Fruit fly (Drosophila melanogaster) whole organism, wandering third instar larva: Measurements from ENCODE around the gene Pkcdelta.

ENCODE experiments used
- Abd-B ChIP-seq: fragments of >200 bp; optimal IDR thresholded peaks from 2 replicates; lab custom pipeline; 2017; ENCODE audit warnings: missing biosample characterization, missing genetic modification characterization
- CG32264 ChIP-seq: fragments of 200-800 bp; sonication (Bioruptor generic); optimal IDR thresholded peaks from 2 replicates; lab custom pipeline; 2016; ENCODE audit warnings: missing biosample characterization, missing genetic modification characterization
- CG9705 ChIP-seq: fragments of 200-800 bp; sonication (Bioruptor generic); optimal IDR thresholded peaks from 2 replicates; lab custom pipeline; 2018; ENCODE audit warnings: missing biosample characterization, mild to moderate bottlenecking, missing genetic modification characterization
- CrebA ChIP-seq: fragments of 200-800 bp; sonication (Bioruptor generic); optimal IDR thresholded peaks from 2 replicates; lab custom pipeline; 2016; ENCODE audit warnings: missing biosample characterization, mild to moderate bottlenecking, missing genetic modification characterization, borderline replicate concordance
- Dfd ChIP-seq: fragments of >200 bp; optimal IDR thresholded peaks from 2 replicates; lab custom pipeline; 2017; ENCODE audit warnings: missing biosample characterization, missing genetic modification characterization
- Dif ChIP-seq: fragments of 200-275, 200-300 bp; sonication (Bioruptor generic); optimal IDR thresholded peaks from 2 replicates; lab custom pipeline; 2018; ENCODE audit warnings: missing biosample characterization, missing genetic modification characterization; ENCODE audit not compliant: partially characterized antibody
- GATAd ChIP-seq: sonication (Bioruptor generic); optimal IDR thresholded peaks from 2 replicates; lab custom pipeline; 2016; ENCODE audit warnings: missing biosample characterization, missing genetic modification characterization
- HLH106 ChIP-seq: fragments of 200-800 bp; optimal IDR thresholded peaks from 3 replicates; lab custom pipeline; 2019; ENCODE audit warnings: missing biosample characterization, mild to moderate bottlenecking, missing genetic modification characterization, moderate library complexity
- Hnf4 ChIP-seq: fragments of 200-800 bp; sonication (Bioruptor generic); optimal IDR thresholded peaks from 2 replicates; lab custom pipeline; 2016; ENCODE audit warnings: missing biosample characterization, mild to moderate bottlenecking, missing genetic modification characterization
- Hr78 ChIP-seq: fragments of >200 bp; optimal IDR thresholded peaks from 2 replicates; lab custom pipeline; 2017; ENCODE audit warnings: missing biosample characterization, missing genetic modification characterization
- Hr83 ChIP-seq: fragments of 200-300 bp; sonication (Bioruptor generic); optimal IDR thresholded peaks from 2 replicates; lab custom pipeline; 2016; ENCODE audit warnings: missing biosample characterization, mild to moderate bottlenecking, missing genetic modification characterization, moderate library complexity; ENCODE audit not compliant: poor library complexity, severe bottlenecking
- Jra ChIP-seq: sonication (Bioruptor generic); optimal IDR thresholded peaks from 2 replicates; lab custom pipeline; 2016; ENCODE audit warnings: missing biosample characterization, missing genetic modification characterization
- Mio ChIP-seq: sonication (Bioruptor generic); optimal IDR thresholded peaks from 2 replicates; lab custom pipeline; 2016; ENCODE audit warnings: missing biosample characterization, missing genetic modification characterization
- Myc ChIP-seq: fragments of >200 bp; optimal IDR thresholded peaks from 2 replicates; lab custom pipeline; 2017
- N ChIP-seq: fragments of >200 bp; optimal IDR thresholded peaks from 2 replicates; lab custom pipeline; 2018; ENCODE audit warnings: missing biosample characterization, missing external identifiers, missing genetic modification characterization
- OdsH ChIP-seq: fragments of 200-800 bp; sonication (Bioruptor generic); optimal IDR thresholded peaks from 2 replicates; lab custom pipeline; 2016; ENCODE audit warnings: missing biosample characterization, mild to moderate bottlenecking, missing genetic modification characterization
- Rel ChIP-seq, 2 experiments: fragments of 200-800 bp; sonication (Bioruptor generic) in 1 of 2; optimal IDR thresholded peaks; 2 replicates in 1 of 2; 3 replicates in 1 of 2; lab custom pipeline; 2016 to 2019; ENCODE audit warnings: mild to moderate bottlenecking in 2 of 2, missing biosample characterization in 2 of 2, missing genetic modification characterization in 2 of 2, moderate library complexity in 1 of 2
- Sp1 ChIP-seq: fragments of 200-800 bp; sonication (Bioruptor generic); optimal IDR thresholded peaks from 3 replicates; lab custom pipeline; 2019; ENCODE audit warnings: missing biosample characterization, mild to moderate bottlenecking, missing genetic modification characterization, moderate library complexity
- Vsx2 ChIP-seq: fragments of 200-300, 225-300 bp; sonication (Bioruptor generic); optimal IDR thresholded peaks from 2 replicates; lab custom pipeline; 2018; ENCODE audit warnings: missing biosample characterization, missing genetic modification characterization; ENCODE audit not compliant: partially characterized antibody
- br ChIP-seq: fragments of 200-800 bp; sonication (Bioruptor generic); optimal IDR thresholded peaks from 2 replicates; lab custom pipeline; 2016; ENCODE audit warnings: missing biosample characterization, missing genetic modification characterization
- brk ChIP-seq: fragments of 200-800 bp; sonication (Bioruptor generic); optimal IDR thresholded peaks from 2 replicates; lab custom pipeline; 2016; ENCODE audit warnings: missing biosample characterization, mild to moderate bottlenecking, missing genetic modification characterization
- dl ChIP-seq, 2 experiments: fragments of 175-275, 200-275 bp in 1 of 2; fragments of 200-275 bp in 1 of 2; sonication (Bioruptor generic); optimal IDR thresholded peaks; lab custom pipeline; 2018; ENCODE audit warnings: mild to moderate bottlenecking in 2 of 2, missing biosample characterization in 2 of 2, missing genetic modification characterization in 2 of 2, moderate library complexity in 2 of 2; ENCODE audit not compliant: partially characterized antibody in 2 of 2, insufficient read depth in 1 of 2
- dmrt93B ChIP-seq: fragments of 200-800 bp; sonication (Bioruptor generic); optimal IDR thresholded peaks from 2 replicates; lab custom pipeline; 2018; ENCODE audit warnings: missing biosample characterization, mild to moderate bottlenecking, missing genetic modification characterization
- dsf ChIP-seq: sonication (Bioruptor generic); optimal IDR thresholded peaks from 2 replicates; lab custom pipeline; 2016; ENCODE audit warnings: missing biosample characterization, missing genetic modification characterization, borderline replicate concordance
- ey ChIP-seq: fragments of 200-800 bp; sonication (Bioruptor generic); optimal IDR thresholded peaks from 2 replicates; lab custom pipeline; 2016; ENCODE audit warnings: missing biosample characterization, missing genetic modification characterization
- foxo ChIP-seq, 2 experiments: fragments of 200-800 bp; sonication (Bioruptor generic); optimal IDR thresholded peaks; 2 replicates in 1 of 2; 3 replicates in 1 of 2; lab custom pipeline; 2016 to 2017; ENCODE audit warnings: missing biosample characterization in 2 of 2, missing genetic modification characterization in 2 of 2
- fru ChIP-seq: fragments of 200-800 bp; sonication (Bioruptor generic); optimal IDR thresholded peaks from 3 replicates; lab custom pipeline; 2016; ENCODE audit warnings: missing biosample characterization, mild to moderate bottlenecking, missing genetic modification characterization
- h ChIP-seq: fragments of 200-800 bp; sonication (Bioruptor generic); optimal IDR thresholded peaks from 3 replicates; lab custom pipeline; 2016; ENCODE audit warnings: missing biosample characterization, mild to moderate bottlenecking, missing genetic modification characterization
- jim ChIP-seq: fragments of 175-275, 200-325 bp; sonication (Bioruptor generic); optimal IDR thresholded peaks from 2 replicates; lab custom pipeline; 2016; ENCODE audit warnings: missing biosample characterization, mild to moderate bottlenecking, missing genetic modification characterization
- lola ChIP-seq: fragments of >200 bp; optimal IDR thresholded peaks from 2 replicates; lab custom pipeline; 2017; ENCODE audit warnings: missing biosample characterization, missing genetic modification characterization
- pan ChIP-seq: fragments of >200 bp; optimal IDR thresholded peaks from 2 replicates; lab custom pipeline; 2017
- psq ChIP-seq: fragments of 200-800 bp; sonication (Bioruptor generic); optimal IDR thresholded peaks from 3 replicates; lab custom pipeline; 2017; ENCODE audit warnings: missing biosample characterization, mild to moderate bottlenecking, missing genetic modification characterization, moderate library complexity
- rgr ChIP-seq: fragments of 200-800 bp; sonication (Bioruptor generic); optimal IDR thresholded peaks from 3 replicates; lab custom pipeline; 2016; ENCODE audit warnings: missing biosample characterization, mild to moderate bottlenecking, missing genetic modification characterization
- sage ChIP-seq: fragments of 200-800 bp; sonication (Bioruptor generic); optimal IDR thresholded peaks from 2 replicates; lab custom pipeline; 2016; ENCODE audit warnings: missing biosample characterization, mild to moderate bottlenecking, missing genetic modification characterization
- sv ChIP-seq: fragments of 200-800 bp; sonication (Bioruptor generic); optimal IDR thresholded peaks from 3 replicates; lab custom pipeline; 2016; ENCODE audit warnings: missing biosample characterization, missing genetic modification characterization
- tai ChIP-seq: sonication (Bioruptor generic); optimal IDR thresholded peaks from 2 replicates; lab custom pipeline; 2016; ENCODE audit warnings: missing biosample characterization, missing genetic modification characterization
- usp ChIP-seq: fragments of >200 bp; optimal IDR thresholded peaks from 2 replicates; lab custom pipeline; 2017; ENCODE audit warnings: missing biosample characterization, missing genetic modification characterization
- woc ChIP-seq: sonication (Bioruptor generic); optimal IDR thresholded peaks from 2 replicates; lab custom pipeline; 2016; ENCODE audit warnings: missing biosample characterization, mild to moderate bottlenecking, missing genetic modification characterization

Gene Pkcdelta

dm6 chrX:12469778-12470177 is 37.8 kb downstream of the Pkcdelta start:
- no peak for TF ChIP-seq Dfd (GFP tag; lab: Kevin White, UChicago)
- no peak for TF ChIP-seq GATAd (GFP tag; lab: Kevin White, UChicago)
- peak; percentile 53 for TF ChIP-seq sv (GFP tag; lab: Kevin White, UChicago)
- TF ChIP-seq br (GFP tag; lab: Kevin White, UChicago): peak; percentile 25
- no peak for TF ChIP-seq Hr78 (GFP tag; lab: Kevin White, UChicago)
- TF ChIP-seq dsf (GFP tag; lab: Kevin White, UChicago): no peak
- TF ChIP-seq Hr83 (GFP tag; lab: Kevin White, UChicago): no peak
- TF ChIP-seq OdsH (GFP tag; lab: Kevin White, UChicago): peak; percentile 30
- TF ChIP-seq h: peak; percentile 39
- peak; percentile 9 for TF ChIP-seq ey (GFP tag; lab: Kevin White, UChicago)
- no peak for TF ChIP-seq dl (GFP tag; optimal IDR thresholded peaks at IDR 0.05; lab: Kevin White, UChicago; ENCODE audit: insufficient read depth in 1 of 2, partially characterized antibody in 2 of 2)
- peak in 1 of 2 experiments; percentile 49 for TF ChIP-seq foxo (GFP tag; optimal IDR thresholded peaks at IDR 0.05; lab: Kevin White, UChicago)
- no peak for TF ChIP-seq N
- TF ChIP-seq sage: no peak
- TF ChIP-seq Dif (GFP tag; lab: Kevin White, UChicago): no peak
- peak; percentile 5 for TF ChIP-seq rgr (GFP tag; lab: Kevin White, UChicago)

dm6 chrX:12470187-12470931 is 38.3 kb downstream of the Pkcdelta start:
- TF ChIP-seq CG9705 (GFP tag; lab: Kevin White, UChicago): peak; percentile 25
- TF ChIP-seq sv (GFP tag; lab: Kevin White, UChicago): no peak
- TF ChIP-seq jim (GFP tag; lab: Kevin White, UChicago): no peak
- TF ChIP-seq fru (GFP tag; lab: Kevin White, UChicago): peak; percentile 66
- TF ChIP-seq tai (GFP tag; lab: Kevin White, UChicago): peak; percentile 21
- TF ChIP-seq rgr (GFP tag; lab: Kevin White, UChicago): peak; percentile 16
- peak; percentile 41 for TF ChIP-seq Sp1
- no peak for TF ChIP-seq lola (GFP tag; lab: Kevin White, UChicago)
- TF ChIP-seq Mio: no peak
- TF ChIP-seq Vsx2 (GFP tag; lab: Kevin White, UChicago): no peak
- TF ChIP-seq CG32264 (GFP tag; lab: Kevin White, UChicago): no peak
- peak; percentile 81 for TF ChIP-seq Dif (GFP tag; lab: Kevin White, UChicago)
- peak; percentile 10 for TF ChIP-seq h
- TF ChIP-seq Jra (GFP tag; lab: Kevin White, UChicago): peak; percentile 39
- TF ChIP-seq Hr78 (GFP tag; lab: Kevin White, UChicago): no peak
- TF ChIP-seq Hnf4 (GFP tag; lab: Kevin White, UChicago): no peak
- TF ChIP-seq dmrt93B (GFP tag; lab: Kevin White, UChicago): peak; percentile 26
- TF ChIP-seq OdsH (GFP tag; lab: Kevin White, UChicago): peak; percentile 5
- peak; percentile 10 for TF ChIP-seq psq (GFP tag; lab: Kevin White, UChicago)
- TF ChIP-seq Dfd (GFP tag; lab: Kevin White, UChicago): no peak
- peak in 1 of 2 experiments; percentile 39 for TF ChIP-seq foxo (GFP tag; optimal IDR thresholded peaks at IDR 0.05; lab: Kevin White, UChicago)
- no peak for TF ChIP-seq Rel (GFP tag; optimal IDR thresholded peaks at IDR 0.05; lab: Kevin White, UChicago)
- TF ChIP-seq Rel (tag; optimal IDR thresholded peaks at IDR 0.05; lab: Kevin White, UChicago): peak; percentile 66
- TF ChIP-seq dsf (GFP tag; lab: Kevin White, UChicago): no peak
- TF ChIP-seq woc (GFP tag; lab: Kevin White, UChicago): no peak
- peak; percentile 45 to 74 for TF ChIP-seq dl (GFP tag; optimal IDR thresholded peaks at IDR 0.05; lab: Kevin White, UChicago; ENCODE audit: insufficient read depth in 1 of 2, partially characterized antibody in 2 of 2)
- TF ChIP-seq GATAd (GFP tag; lab: Kevin White, UChicago): no peak
- TF ChIP-seq pan (lab: Kevin White, UChicago): no peak
- TF ChIP-seq Hr83 (GFP tag; lab: Kevin White, UChicago): no peak
- no peak for TF ChIP-seq Abd-B (GFP tag; lab: Kevin White, UChicago)
- no peak for TF ChIP-seq ey (GFP tag; lab: Kevin White, UChicago)
- no peak for TF ChIP-seq br (GFP tag; lab: Kevin White, UChicago)
- TF ChIP-seq CrebA: no peak
- TF ChIP-seq sage: peak; percentile 29
- no peak for TF ChIP-seq brk (GFP tag; lab: Kevin White, UChicago)
- TF ChIP-seq HLH106 (tag; lab: Kevin White, UChicago): peak; percentile 64
- TF ChIP-seq Myc (lab: Kevin White, UChicago): no peak
- no peak for TF ChIP-seq usp
- TF ChIP-seq N: no peak
